Fruit fly (Drosophila melanogaster) whole organism: ENCODE results near the gene CrebA.

Source experiments
- CG8478 ChIP-seq: fragments of >200 bp; optimal IDR thresholded peaks from 2 replicates; lab custom pipeline; 2018; ENCODE audit warnings: inconsistent platforms
- Dll ChIP-seq: fragments of >200 bp; optimal IDR thresholded peaks from 2 replicates; lab custom pipeline; 2017
- EcR ChIP-seq, 2 experiments: fragments of >200 bp; optimal IDR thresholded peaks; 2 replicates each; lab custom pipeline; 2017; ENCODE audit warnings: missing biosample characterization in 2 of 2, missing genetic modification characterization in 2 of 2, missing genetic modification reagents in 2 of 2
- pan ChIP-seq: fragments of >200 bp; optimal IDR thresholded peaks from 2 replicates; lab custom pipeline; 2017
- psq ChIP-seq: fragments of >200 bp; optimal IDR thresholded peaks from 2 replicates; lab custom pipeline; 2017
- usp ChIP-seq: fragments of >200 bp; optimal IDR thresholded peaks from 2 replicates; lab custom pipeline; 2017; ENCODE audit warnings: missing biosample characterization, missing genetic modification characterization, mixed read lengths

DNA sequence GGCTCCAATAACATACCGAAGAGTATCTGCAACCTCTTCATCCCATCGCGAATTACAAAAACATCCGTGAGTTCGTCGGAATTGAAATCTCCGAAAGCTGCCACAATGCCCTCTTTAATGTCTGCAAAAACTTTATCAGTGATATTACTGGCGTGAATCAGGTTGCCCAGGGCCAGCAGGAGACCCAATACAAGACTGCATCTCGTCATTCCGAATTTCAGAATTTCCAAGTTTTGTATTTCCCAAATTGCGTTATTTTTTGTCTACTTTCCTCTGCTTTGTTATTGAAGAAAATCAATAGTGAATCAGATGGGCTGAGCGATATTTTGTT is 27.5 kb downstream of the CrebA start:
- TF ChIP-seq psq (no peak), Dll (lab: Kevin White, UChicago) (no peak), pan (lab: Kevin White, UChicago) (no peak), usp (GFP tag; lab: Kevin White, UChicago) (no peak), CG8478 (no peak), EcR (GFP tag; optimal IDR thresholded peaks at IDR 0.05; lab: Kevin White, UChicago) (no peak)
